Worm (Caenorhabditis elegans) whole organism, late embryonic: ENCODE results near the gene F59A1.15.

Source experiments
- F13H6.1 ChIP-seq: sonication (generic microtip); optimal IDR thresholded peaks from 2 replicates; lab custom pipeline; 2016; ENCODE audit warnings: missing genetic modification characterization, missing compliant biosample characterization
- T23F11.4 ChIP-seq: fragments of 200-800 bp; sonication (Bioruptor generic); optimal IDR thresholded peaks from 2 replicates; lab custom pipeline; 2018; ENCODE audit warnings: mild to moderate bottlenecking, missing genetic modification characterization, missing compliant biosample characterization
- ama-1 ChIP-seq: fragments of 150-350 bp; optimal IDR thresholded peaks from 2 replicates; lab custom pipeline; 2014
- ceh-31 ChIP-seq: sonication (generic microtip); optimal IDR thresholded peaks from 2 replicates; lab custom pipeline; 2016; ENCODE audit warnings: missing genetic modification characterization, missing compliant biosample characterization
- dmd-4 ChIP-seq: sonication (generic microtip); optimal IDR thresholded peaks from 2 replicates; lab custom pipeline; 2016; ENCODE audit warnings: borderline replicate concordance, missing genetic modification characterization, missing compliant biosample characterization
- elt-2 ChIP-seq: sonication (generic microtip); optimal IDR thresholded peaks from 2 replicates; lab custom pipeline; 2016; ENCODE audit warnings: missing genetic modification reagents, missing genetic modification characterization, missing compliant biosample characterization
- eyg-1 ChIP-seq: sonication (generic microtip); optimal IDR thresholded peaks from 2 replicates; lab custom pipeline; 2016; ENCODE audit warnings: missing genotype, missing genetic modification characterization, missing compliant biosample characterization
- nhr-11 ChIP-seq: fragments of 150-350 bp; optimal IDR thresholded peaks from 2 replicates; lab custom pipeline; 2014; ENCODE audit warnings: missing biosample characterization, missing genetic modification characterization
- pag-3 ChIP-seq: sonication (generic microtip); optimal IDR thresholded peaks from 2 replicates; lab custom pipeline; 2016; ENCODE audit warnings: missing compliant biosample characterization, missing genetic modification characterization, borderline replicate concordance
- pha-2 ChIP-seq: sonication (generic microtip); optimal IDR thresholded peaks from 2 replicates; lab custom pipeline; 2017; ENCODE audit warnings: mild to moderate bottlenecking, missing genetic modification characterization, missing compliant biosample characterization
- pha-4 ChIP-seq: fragments of 150-350 bp; optimal IDR thresholded peaks from 2 replicates; lab custom pipeline; 2018; ENCODE audit warnings: missing biosample characterization, missing genetic modification reagents, missing genetic modification characterization
- pqm-1 ChIP-seq: sonication (generic microtip); optimal IDR thresholded peaks from 2 replicates; lab custom pipeline; 2016; ENCODE audit warnings: missing genetic modification characterization, missing compliant biosample characterization
- rnt-1 ChIP-seq: sonication (generic microtip); optimal IDR thresholded peaks from 2 replicates; lab custom pipeline; 2016; ENCODE audit warnings: missing genetic modification characterization, missing compliant biosample characterization

DNA sequence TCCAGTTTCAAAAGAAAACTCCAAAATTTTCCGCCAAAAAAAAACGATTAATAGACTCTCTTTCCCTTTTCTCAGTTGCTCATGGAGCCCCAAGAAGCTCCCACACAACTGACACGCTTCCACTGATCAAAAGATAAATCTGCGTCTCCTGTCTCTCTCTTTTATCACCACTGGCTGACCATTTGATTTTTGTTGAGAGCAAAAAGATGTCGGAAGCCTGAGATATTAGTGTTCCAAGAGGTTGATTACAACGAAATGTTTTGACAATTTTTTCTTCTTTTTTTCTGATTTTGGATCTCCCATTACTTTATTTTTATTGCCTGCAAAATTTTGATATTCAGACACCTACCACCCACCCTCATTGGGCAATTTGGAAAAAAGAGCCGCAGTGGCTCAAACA, 48.9 kb upstream of the F59A1.15 start, which contains the start of gene twk-42:
- TF ChIP-seq pag-3 (tag; lab: Kevin White, UChicago): no peak
- TF ChIP-seq pqm-1 (tag; lab: Kevin White, UChicago): no peak
- no peak for TF ChIP-seq pha-4 (tag; lab: Kevin White, UChicago)
- no peak for TF ChIP-seq ceh-31 (tag; lab: Kevin White, UChicago)
- TF ChIP-seq nhr-11 (tag; lab: Kevin White, UChicago): no peak
- TF ChIP-seq F13H6.1: no peak
- TF ChIP-seq pha-2: no peak
- no peak for TF ChIP-seq ama-1 (lab: Kevin White, UChicago)
- no peak for TF ChIP-seq dmd-4 (tag; lab: Kevin White, UChicago)
- no peak for TF ChIP-seq rnt-1
- TF ChIP-seq T23F11.4 (GFP tag; lab: Kevin White, UChicago): no peak
- TF ChIP-seq eyg-1 (tag; lab: Kevin White, UChicago): no peak
- TF ChIP-seq elt-2 (tag; lab: Kevin White, UChicago): no peak
